Worm (Caenorhabditis elegans): ENCODE results near the gene C36A4.4.

C36A4.4 gene

DNA sequence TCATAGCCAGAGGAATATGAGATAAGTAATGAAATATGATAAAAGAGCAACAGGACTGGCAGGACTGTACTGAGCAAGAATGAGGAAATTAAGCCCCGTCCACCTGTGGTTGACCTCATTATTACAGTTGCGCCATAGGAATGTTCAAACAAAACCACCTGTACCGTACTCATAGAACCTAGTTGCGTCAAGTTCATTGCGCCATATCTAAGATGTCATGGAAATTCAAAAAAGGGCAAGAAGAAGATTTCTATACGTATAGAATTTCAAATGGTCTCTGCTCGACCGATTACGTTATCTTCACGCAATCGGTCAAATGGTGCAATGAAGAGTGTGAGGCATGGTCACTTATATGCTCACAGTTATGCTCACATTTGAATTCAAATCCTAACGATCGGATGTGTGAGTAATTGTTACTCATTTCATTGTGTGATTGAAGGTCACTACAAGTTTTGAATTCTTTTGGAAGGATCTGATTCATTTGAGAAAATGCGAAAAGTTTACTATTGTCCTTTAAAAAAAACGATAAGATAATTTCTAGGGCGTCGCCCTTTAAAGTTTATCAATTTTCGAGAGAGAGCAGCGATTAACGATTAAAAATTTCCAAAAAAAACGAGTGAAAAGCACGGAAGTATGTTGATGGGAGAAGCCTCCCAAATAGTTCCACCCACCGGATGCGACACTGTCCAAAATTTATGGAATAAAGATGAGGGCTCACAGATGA is 28.5 kb upstream of the C36A4.4 start:
- TF ChIP-seq efl-1 (optimal IDR thresholded peaks at IDR 0.05): no peak
- TF ChIP-seq efl-1 (GFP tag; optimal IDR thresholded peaks at IDR 0.05 in 1 of 2): peak in 1 of 2 experiments; percentile 7
- TF ChIP-seq mep-1 (tag; optimal IDR thresholded peaks at IDR 0.05): no peak
- TF ChIP-seq elt-2 (tag; optimal IDR thresholded peaks at IDR 0.05): peak; percentile 20
- no peak for TF ChIP-seq nhr-85 (tag)
- no peak for TF ChIP-seq nhr-237 (tag; optimal IDR thresholded peaks at IDR 0.05)
- no peak for TF ChIP-seq zip-4 (GFP tag; optimal IDR thresholded peaks at IDR 0.05)
- no peak for TF ChIP-seq nhr-28 (tag; optimal IDR thresholded peaks at IDR 0.05)
- no peak for TF ChIP-seq alr-1 (tag; optimal IDR thresholded peaks at IDR 0.05; ENCODE audit: borderline replicate concordance)
- TF ChIP-seq nhr-76 (tag; optimal IDR thresholded peaks at IDR 0.05): no peak

DNA sequence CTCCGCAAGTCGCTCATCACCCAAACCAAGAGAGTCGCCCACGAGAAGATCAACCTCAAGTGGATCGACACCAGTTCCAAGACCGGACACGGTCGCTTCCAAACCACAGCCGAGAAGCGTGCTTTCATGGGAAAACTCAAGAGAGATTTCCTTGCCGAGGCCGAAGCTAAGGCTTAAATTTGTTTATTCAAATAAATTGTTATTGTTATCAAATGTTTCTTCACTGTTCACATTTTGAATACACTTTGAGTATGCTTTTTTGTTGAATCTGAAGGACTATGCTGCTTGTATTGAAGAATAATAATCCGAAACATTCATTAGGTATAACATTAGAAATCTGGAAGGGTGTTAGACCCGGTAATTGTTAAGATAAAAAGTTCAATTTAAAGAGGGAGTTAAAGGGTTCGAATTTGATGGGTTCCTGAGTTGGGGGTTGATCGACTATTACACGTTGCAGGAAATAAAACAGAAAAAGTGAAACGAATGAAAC is 25.9 kb upstream of the C36A4.4 start:
- no peak for TF ChIP-seq alr-1 (tag; optimal IDR thresholded peaks at IDR 0.05; ENCODE audit: borderline replicate concordance)
- TF ChIP-seq lin-14 (GFP tag; optimal IDR thresholded peaks at IDR 0.05): no peak
- no peak for TF ChIP-seq blmp-1 (tag; optimal IDR thresholded peaks at IDR 0.05)
- no peak for TF ChIP-seq ztf-11 (tag; optimal IDR thresholded peaks at IDR 0.05)
- no peak for TF ChIP-seq nhr-28 (tag; optimal IDR thresholded peaks at IDR 0.05)
- no peak for TF ChIP-seq rnt-1 (tag; optimal IDR thresholded peaks at IDR 0.05)
- no peak for TF ChIP-seq ceh-8 (GFP tag; optimal IDR thresholded peaks at IDR 0.05)
- TF ChIP-seq nhr-237 (tag; optimal IDR thresholded peaks at IDR 0.05): no peak
- no peak for TF ChIP-seq dpl-1 (GFP tag; optimal IDR thresholded peaks at IDR 0.05)
- TF ChIP-seq efl-3 (GFP tag; optimal IDR thresholded peaks at IDR 0.05): no peak
- TF ChIP-seq unc-130 (tag; optimal IDR thresholded peaks at IDR 0.05): no peak
- TF ChIP-seq C34B4.2 (tag; optimal IDR thresholded peaks at IDR 0.05): no peak
- TF ChIP-seq unc-86 (tag; optimal IDR thresholded peaks at IDR 0.05): no peak
- no peak for TF ChIP-seq nhr-84 (tag; optimal IDR thresholded peaks at IDR 0.05)
- no peak for TF ChIP-seq pqm-1 (tag; optimal IDR thresholded peaks at IDR 0.05)
- peak; percentile 8 for TF ChIP-seq snu-23 (GFP tag; optimal IDR thresholded peaks at IDR 0.05)
- no peak for TF ChIP-seq ceh-90 (tag; optimal IDR thresholded peaks at IDR 0.05)
- peak; percentile 22 for TF ChIP-seq nhr-71 (tag; optimal IDR thresholded peaks at IDR 0.05)
- peak; percentile 35 for TF ChIP-seq nhr-77 (tag; optimal IDR thresholded peaks at IDR 0.05)
- no peak for TF ChIP-seq lin-13 (GFP tag; optimal IDR thresholded peaks at IDR 0.05)
- no peak for TF ChIP-seq fkh-8 (tag; optimal IDR thresholded peaks at IDR 0.05)
- peak in 1 of 2 experiments; percentile 67 for TF ChIP-seq lsy-2 (tag; optimal IDR thresholded peaks at IDR 0.05)
- TF ChIP-seq mab-9 (GFP tag; IDR thresholded peaks at IDR 0.05): no peak
- peak; percentile 23 for TF ChIP-seq dsc-1 (tag; optimal IDR thresholded peaks at IDR 0.05)
- TF ChIP-seq lin-15B (tag; optimal IDR thresholded peaks at IDR 0.05): no peak
- no peak for TF ChIP-seq F16B12.6 (tag; optimal IDR thresholded peaks at IDR 0.05)
- TF ChIP-seq isw-1 (GFP tag; IDR thresholded peaks at IDR 0.05): no peak
- TF ChIP-seq unc-98 (GFP tag; IDR thresholded peaks at IDR 0.05): no peak
- TF ChIP-seq fos-1 (tag; optimal IDR thresholded peaks at IDR 0.05): peak; percentile 66
- TF ChIP-seq hlh-4 (tag; optimal IDR thresholded peaks at IDR 0.05): no peak
- TF ChIP-seq nhr-85 (tag): peak; percentile 40
- no peak for TF ChIP-seq tlp-1 (tag; optimal IDR thresholded peaks at IDR 0.05)
- TF ChIP-seq C16A3.4 (tag; optimal IDR thresholded peaks at IDR 0.05): peak; percentile 7
- no peak for TF ChIP-seq tbx-2 (tag; optimal IDR thresholded peaks at IDR 0.05)
- peak; percentile 17 for TF ChIP-seq nhr-90 (tag; optimal IDR thresholded peaks at IDR 0.05; ENCODE audit: poor library complexity)
- TF ChIP-seq fkh-10 (GFP tag; optimal IDR thresholded peaks at IDR 0.05): no peak
- TF ChIP-seq nhr-20 (tag; optimal IDR thresholded peaks at IDR 0.05): peak; percentile 2
- peak; percentile 44 for TF ChIP-seq hpl-2 (GFP tag; optimal IDR thresholded peaks at IDR 0.05)
- TF ChIP-seq aly-2 (tag; optimal IDR thresholded peaks at IDR 0.05): peak; percentile 67
- no peak for TF ChIP-seq Y116A8C.19 (tag; optimal IDR thresholded peaks at IDR 0.05; ENCODE audit: borderline replicate concordance)
- no peak for TF ChIP-seq nhr-12 (tag; optimal IDR thresholded peaks at IDR 0.05)
- no peak for TF ChIP-seq lir-3 (tag; optimal IDR thresholded peaks at IDR 0.05; ENCODE audit: poor library complexity)
- TF ChIP-seq unc-30 (tag; optimal IDR thresholded peaks at IDR 0.05): no peak
- no peak for TF ChIP-seq lin-39 (tag; optimal IDR thresholded peaks at IDR 0.05)
- TF ChIP-seq irx-1 (tag; optimal IDR thresholded peaks at IDR 0.05): no peak
